Worm (Caenorhabditis elegans) whole organism, midembryonic: ENCODE results near the gene F41G4.7.

Experiments used
- cog-1 ChIP-seq: sonication (generic microtip); optimal IDR thresholded peaks from 2 replicates; lab custom pipeline; 2016; ENCODE audit warnings: missing genetic modification characterization, missing compliant biosample characterization
- ztf-29 ChIP-seq: fragments of 200-800 bp; sonication (Bioruptor generic); IDR thresholded peaks from 2 replicates; pipeline ENCODE4 v1.3.6; 2022; ENCODE audit warnings: missing genetic modification reagents, missing genetic modification characterization, missing compliant biosample characterization

DNA sequence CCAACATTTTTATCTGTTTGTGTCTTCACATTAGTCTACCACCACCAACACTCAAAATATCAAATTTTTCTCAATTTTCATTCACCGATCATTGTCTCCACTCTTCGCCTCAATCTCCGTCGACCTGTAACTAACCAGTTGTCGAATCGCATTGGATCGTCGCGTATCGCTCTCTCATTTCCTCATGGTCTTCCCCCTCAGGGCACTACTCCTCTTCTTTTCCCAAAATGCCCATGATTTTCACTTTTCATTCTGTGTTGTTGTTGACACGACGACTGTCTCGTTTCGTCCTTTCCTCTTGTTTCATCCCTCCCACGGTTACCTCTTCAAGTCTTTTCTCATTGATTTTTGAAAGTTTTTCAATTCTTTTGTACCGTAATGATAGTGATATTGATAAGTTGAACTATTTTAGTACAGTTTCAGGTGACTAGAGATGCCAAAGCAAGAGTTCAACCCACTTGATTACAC lies 50.1 kb downstream of the F41G4.7 start, which contains the start of gene T01C8.2:
- no peak for TF ChIP-seq cog-1 (tag; lab: Kevin White, UChicago)
- TF ChIP-seq ztf-29 (GFP tag; lab: Robert Waterston, UW), result no peak
